Fruit fly (Drosophila melanogaster) whole organism, adult: ENCODE results near the gene CG34140.

Experiments
- CG11617 ChIP-seq: fragments of 200-800 bp; sonication (Bioruptor generic); optimal IDR thresholded peaks from 2 replicates; lab custom pipeline; 2017; ENCODE audit warnings: mild to moderate bottlenecking, missing biosample characterization, missing genetic modification reagents, missing genetic modification characterization
- CG12768 ChIP-seq: fragments of 200-800 bp; sonication (Bioruptor generic); optimal IDR thresholded peaks from 2 replicates; lab custom pipeline; 2017; ENCODE audit warnings: missing biosample characterization, missing genetic modification characterization, mild to moderate bottlenecking, moderate library complexity, missing genetic modification reagents
- CG14711 ChIP-seq: fragments of 200-800 bp; sonication (Bioruptor generic); optimal IDR thresholded peaks from 2 replicates; lab custom pipeline; 2018; ENCODE audit warnings: missing biosample characterization, mild to moderate bottlenecking, missing genetic modification characterization, moderate library complexity
- CG1620 ChIP-seq: fragments of 200-800 bp; sonication (Bioruptor generic); optimal IDR thresholded peaks from 2 replicates; lab custom pipeline; 2016; ENCODE audit warnings: missing biosample characterization, missing genetic modification characterization
- CG33017 ChIP-seq: fragments of 200-800 bp; sonication (Bioruptor generic); optimal IDR thresholded peaks from 2 replicates; lab custom pipeline; 2018; ENCODE audit warnings: missing biosample characterization, mild to moderate bottlenecking, missing genetic modification characterization, moderate library complexity
- CG5204 ChIP-seq: fragments of 200-800 bp; sonication (Bioruptor generic); optimal IDR thresholded peaks from 2 replicates; lab custom pipeline; 2016; ENCODE audit warnings: missing biosample characterization, missing genetic modification characterization
- CG7045 ChIP-seq: fragments of 200-800 bp; sonication (Bioruptor generic); optimal IDR thresholded peaks from 2 replicates; lab custom pipeline; 2017; ENCODE audit warnings: missing biosample characterization, mild to moderate bottlenecking, missing genetic modification characterization
- CG7101 ChIP-seq: fragments of 200-800 bp; sonication (Bioruptor generic); optimal IDR thresholded peaks from 2 replicates; lab custom pipeline; 2018; ENCODE audit warnings: missing biosample characterization, mild to moderate bottlenecking, missing genetic modification characterization, moderate library complexity
- Clk ChIP-seq: fragments of 200-800 bp; sonication (Bioruptor generic); optimal IDR thresholded peaks from 2 replicates; lab custom pipeline; 2017; ENCODE audit warnings: missing biosample characterization, missing genetic modification characterization
- Crg-1 ChIP-seq: fragments of 200-800 bp; sonication (Bioruptor generic); optimal IDR thresholded peaks from 2 replicates; lab custom pipeline; 2016; ENCODE audit warnings: missing biosample characterization, missing genetic modification characterization
- Hr96 ChIP-seq: fragments of 200-800 bp; sonication (Bioruptor generic); optimal IDR thresholded peaks from 2 replicates; lab custom pipeline; 2016; ENCODE audit warnings: missing biosample characterization, missing genetic modification characterization
- Mnt ChIP-seq: fragments of 200-800 bp; sonication (Bioruptor generic); optimal IDR thresholded peaks from 2 replicates; lab custom pipeline; 2016; ENCODE audit warnings: missing biosample characterization, mild to moderate bottlenecking, missing genetic modification characterization
- bab1 ChIP-seq: fragments of 200-800 bp; sonication (Bioruptor generic); optimal IDR thresholded peaks from 3 replicates; lab custom pipeline; 2019; ENCODE audit warnings: missing biosample characterization, mild to moderate bottlenecking, missing genetic modification characterization, moderate library complexity
- cic ChIP-seq: fragments of 200-800 bp; sonication (Bioruptor generic); optimal IDR thresholded peaks from 2 replicates; lab custom pipeline; 2017; ENCODE audit warnings: missing biosample characterization, mild to moderate bottlenecking, missing genetic modification characterization, moderate library complexity
- cnc ChIP-seq, 2 experiments: fragments of >200 bp; optimal IDR thresholded peaks; 2 replicates each; lab custom pipeline; 2017
- kay ChIP-seq: fragments of 200-800 bp; sonication (Bioruptor generic); peaks from one replicate; lab custom pipeline; 2016; ENCODE audit warnings: missing biosample characterization, missing genetic modification characterization, borderline replicate concordance
- ovo ChIP-seq: fragments of 200-800 bp; sonication (Bioruptor generic); optimal IDR thresholded peaks from 2 replicates; lab custom pipeline; 2016; ENCODE audit warnings: missing biosample characterization, missing genetic modification characterization
- pad ChIP-seq: fragments of 200-800 bp; sonication (Bioruptor generic); optimal IDR thresholded peaks from 3 replicates; lab custom pipeline; 2017; ENCODE audit warnings: missing biosample characterization, missing genetic modification characterization, mild to moderate bottlenecking, moderate library complexity, missing genetic modification reagents
- tj ChIP-seq: fragments of 200-800 bp; sonication (Bioruptor generic); optimal IDR thresholded peaks from 3 replicates; lab custom pipeline; 2017; ENCODE audit warnings: missing biosample characterization, mild to moderate bottlenecking, missing genetic modification characterization, moderate library complexity
- toe ChIP-seq: fragments of 200-800 bp; sonication (Bioruptor generic); optimal IDR thresholded peaks from 2 replicates; lab custom pipeline; 2016; ENCODE audit warnings: missing biosample characterization, missing genetic modification characterization

The CG34140 gene

DNA sequence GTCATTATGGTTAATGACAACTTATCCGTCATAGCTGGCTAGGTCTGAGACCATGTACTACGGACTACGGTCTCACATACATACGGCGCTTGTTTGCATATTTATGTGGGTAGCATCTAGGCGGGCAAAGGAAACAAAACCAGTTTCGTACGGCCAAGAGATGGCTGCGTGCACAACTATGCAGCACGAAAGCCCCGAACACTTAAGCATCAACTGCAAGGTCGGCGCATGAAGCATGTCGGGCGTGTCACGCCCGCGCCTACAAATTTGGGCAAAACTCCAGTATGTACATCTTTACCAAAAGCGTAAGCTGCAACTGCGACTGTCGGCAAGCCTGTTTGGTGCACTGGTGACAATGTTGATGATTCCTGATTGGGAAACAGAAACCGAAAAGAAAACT, 6.3 kb downstream of the CG34140 start:
- TF ChIP-seq Crg-1, result no peak
- no peak for TF ChIP-seq CG1620 (GFP tag; lab: Kevin White, UChicago)
- TF ChIP-seq bab1 (GFP tag; lab: Kevin White, UChicago), result no peak
- no peak for TF ChIP-seq CG5204
- TF ChIP-seq cnc (optimal IDR thresholded peaks at IDR 0.05; lab: Kevin White, UChicago), result no peak
- no peak for TF ChIP-seq tj
- no peak for TF ChIP-seq Mnt
- no peak for TF ChIP-seq ovo (GFP tag; lab: Kevin White, UChicago)
- no peak for TF ChIP-seq kay (GFP tag; lab: Kevin White, UChicago)
- TF ChIP-seq CG7101, result no peak
- no peak for TF ChIP-seq CG33017
- no peak for TF ChIP-seq CG14711 (tag; lab: Kevin White, UChicago)
- TF ChIP-seq Clk (GFP tag; lab: Kevin White, UChicago), result no peak
- no peak for TF ChIP-seq CG12768
- no peak for TF ChIP-seq CG7045 (GFP tag; lab: Kevin White, UChicago)

- TF ChIP-seq bab1 (GFP tag; lab: Kevin White, UChicago) (peak; percentile 50), CG33017 (peak; percentile 40), CG14711 (tag; lab: Kevin White, UChicago) (peak; percentile 7), CG1620 (GFP tag; lab: Kevin White, UChicago) (no peak), toe (GFP tag; lab: Kevin White, UChicago) (no peak)
These were observed 8.3 kb downstream of the CG34140 start, which contains the start of gene CG7049 for dm6 chr3L:175949-176348. Gene CG7049, minus strand, starts transcription at chr3L:176228.

- TF ChIP-seq bab1 (GFP tag; lab: Kevin White, UChicago) (peak; percentile 48), Hr96 (GFP tag; lab: Kevin White, UChicago) (no peak), Clk (GFP tag; lab: Kevin White, UChicago) (no peak), tj (no peak), cnc (optimal IDR thresholded peaks at IDR 0.05; lab: Kevin White, UChicago) (no peak), pad (GFP tag; lab: Kevin White, UChicago) (no peak)
These were observed 9.7 kb downstream of the CG34140 start for dm6 chr3L:174501-174900.

DNA sequence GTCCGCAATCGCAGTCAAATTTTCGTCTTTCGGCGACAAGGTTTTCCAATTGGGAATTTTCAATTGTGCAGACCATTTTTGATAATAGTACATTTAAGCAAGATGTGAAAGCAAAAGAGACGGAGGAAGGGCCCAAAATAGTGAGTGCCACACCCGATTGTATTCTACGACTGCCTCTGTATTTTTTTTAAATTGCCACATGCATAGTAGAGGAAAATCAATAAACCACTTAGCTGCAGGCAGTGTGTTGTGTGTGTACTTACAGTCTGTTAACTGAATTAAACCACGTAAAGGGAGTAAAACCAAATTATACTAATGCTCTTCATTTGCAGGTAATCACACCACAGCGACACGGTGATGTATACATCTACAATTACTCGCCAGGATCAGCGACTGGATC, 12.5 kb downstream of the CG34140 start:
- no peak for TF ChIP-seq kay (GFP tag; lab: Kevin White, UChicago)
- no peak for TF ChIP-seq Hr96 (GFP tag; lab: Kevin White, UChicago)
- TF ChIP-seq CG5204, result no peak
- TF ChIP-seq toe (GFP tag; lab: Kevin White, UChicago), result no peak
- TF ChIP-seq tj, result no peak
- no peak for TF ChIP-seq CG33017
- no peak for TF ChIP-seq bab1 (GFP tag; lab: Kevin White, UChicago)
- no peak for TF ChIP-seq CG7101
- no peak for TF ChIP-seq pad (GFP tag; lab: Kevin White, UChicago)
- no peak for TF ChIP-seq cnc (optimal IDR thresholded peaks at IDR 0.05; lab: Kevin White, UChicago)
- TF ChIP-seq Clk (GFP tag; lab: Kevin White, UChicago), result no peak
- TF ChIP-seq CG11617 (GFP tag; lab: Kevin White, UChicago), result no peak
- TF ChIP-seq Mnt, result no peak
- no peak for TF ChIP-seq CG7045 (GFP tag; lab: Kevin White, UChicago)
- no peak for TF ChIP-seq ovo (GFP tag; lab: Kevin White, UChicago)

- TF ChIP-seq pad (GFP tag; lab: Kevin White, UChicago), result no peak
These were observed 17.5 kb downstream of the CG34140 start for dm6 chr3L:166789-167132.

dm6 chr3L:165981-166788, 18.0 kb downstream of the CG34140 start:
- TF ChIP-seq CG11617 (GFP tag; lab: Kevin White, UChicago) (no peak), Mnt (no peak), ovo (GFP tag; lab: Kevin White, UChicago) (no peak), CG33017 (peak; percentile 6), toe (GFP tag; lab: Kevin White, UChicago) (no peak), Clk (GFP tag; lab: Kevin White, UChicago) (no peak), CG12768 (peak; percentile 17), kay (GFP tag; lab: Kevin White, UChicago) (no peak), tj (no peak), CG7101 (peak; percentile 11), CG5204 (no peak)

- TF ChIP-seq CG7045 (GFP tag; lab: Kevin White, UChicago) (no peak), tj (no peak), CG14711 (tag; lab: Kevin White, UChicago) (no peak), CG11617 (GFP tag; lab: Kevin White, UChicago) (no peak), Hr96 (GFP tag; lab: Kevin White, UChicago) (no peak), bab1 (GFP tag; lab: Kevin White, UChicago) (no peak), CG5204 (no peak), ovo (GFP tag; lab: Kevin White, UChicago) (no peak), CG7101 (no peak), CG33017 (no peak), CG1620 (GFP tag; lab: Kevin White, UChicago) (no peak), cic (GFP tag; lab: Kevin White, UChicago) (no peak), Crg-1 (no peak), kay (GFP tag; lab: Kevin White, UChicago) (no peak), Mnt (no peak)
These were observed 22.2 kb downstream of the CG34140 start for dm6 chr3L:161833-162587.
